Fruit fly (Drosophila melanogaster) whole organism, embryonic: Measurements from ENCODE around the gene CG18577.

Source experiments
- Aef1 ChIP-seq: fragments of 200-800 bp; sonication (Bioruptor generic); IDR thresholded peaks from 3 replicates; pipeline ENCODE4 v1.3.6; 2022; ENCODE audit warnings: missing biosample characterization, missing genetic modification characterization
- C15 ChIP-seq: fragments of 200-800 bp; sonication (Bioruptor generic); IDR thresholded peaks from 3 replicates; pipeline ENCODE4 v1.3.6; 2022; ENCODE audit warnings: missing biosample characterization, missing genetic modification characterization
- CG10366 ChIP-seq: fragments of 200-800 bp; sonication (Bioruptor generic); IDR thresholded peaks from 2 replicates; pipeline ENCODE4 v1.3.6; 2022; ENCODE audit warnings: missing biosample characterization, missing genetic modification characterization
- CG11456 ChIP-seq: fragments of 200-800 bp; sonication (Bioruptor generic); IDR thresholded peaks from 3 replicates; pipeline ENCODE4 v1.3.6; 2022; ENCODE audit warnings: missing biosample characterization, missing genetic modification characterization
- CG11560 ChIP-seq: fragments of 200-800 bp; sonication (Bioruptor generic); IDR thresholded peaks from 3 replicates; pipeline ENCODE4 v1.3.6; 2022; ENCODE audit warnings: missing biosample characterization, missing genetic modification characterization
- CG13123 ChIP-seq: fragments of 200-800 bp; sonication (Bioruptor generic); optimal IDR thresholded peaks from 2 replicates; lab custom pipeline; 2016; ENCODE audit warnings: missing biosample characterization, missing genetic modification characterization
- CG13424 ChIP-seq: fragments of 200-800 bp; sonication (Bioruptor generic); optimal IDR thresholded peaks from 2 replicates; lab custom pipeline; 2019; ENCODE audit warnings: missing biosample characterization, mild to moderate bottlenecking, missing genetic modification characterization, moderate library complexity
- CG14667 ChIP-seq: fragments of 200-800 bp; sonication (Bioruptor generic); IDR thresholded peaks from 2 replicates; pipeline ENCODE4 v1.3.6; 2022; ENCODE audit warnings: missing biosample characterization, missing genetic modification characterization
- CG18619 ChIP-seq: fragments of 200-800 bp; sonication (Bioruptor generic); optimal IDR thresholded peaks from 3 replicates; lab custom pipeline; 2017; ENCODE audit warnings: missing biosample characterization, mild to moderate bottlenecking, missing genetic modification characterization
- CG2875 ChIP-seq: fragments of 200-800 bp; sonication (Bioruptor generic); optimal IDR thresholded peaks from 2 replicates; lab custom pipeline; 2017; ENCODE audit warnings: missing biosample characterization, mild to moderate bottlenecking, missing genetic modification characterization, missing genetic modification reagents
- CG33213 ChIP-seq: fragments of 200-800 bp; sonication (Bioruptor generic); optimal IDR thresholded peaks from 3 replicates; lab custom pipeline; 2016; ENCODE audit warnings: missing biosample characterization, missing genetic modification characterization
- CG3838 ChIP-seq: fragments of 200-800 bp; sonication (Bioruptor generic); optimal IDR thresholded peaks from 3 replicates; lab custom pipeline; 2016; ENCODE audit warnings: missing biosample characterization, missing genetic modification characterization
- CG4854 ChIP-seq: fragments of 200-800 bp; sonication (Bioruptor generic); optimal IDR thresholded peaks from 2 replicates; lab custom pipeline; 2016; ENCODE audit warnings: missing biosample characterization, missing genetic modification characterization, inconsistent platforms
- CG5180 ChIP-seq: fragments of 200-800 bp; sonication (Bioruptor generic); optimal IDR thresholded peaks from 3 replicates; lab custom pipeline; 2017; ENCODE audit warnings: missing biosample characterization, missing genetic modification characterization, mild to moderate bottlenecking, moderate library complexity, missing genetic modification reagents
- CG5953 ChIP-seq: fragments of 200-800 bp; sonication (Bioruptor generic); IDR thresholded peaks from 2 replicates; pipeline ENCODE4 v1.3.6; 2022; ENCODE audit warnings: missing biosample characterization, missing genetic modification characterization
- CG6254 ChIP-seq: fragments of 200-800 bp; sonication (Bioruptor generic); optimal IDR thresholded peaks from 3 replicates; lab custom pipeline; 2017; ENCODE audit warnings: mild to moderate bottlenecking, missing biosample characterization, missing genetic modification reagents, missing genetic modification characterization
- CG8089 ChIP-seq: fragments of 200-800 bp; sonication (Bioruptor generic); optimal IDR thresholded peaks from 3 replicates; lab custom pipeline; 2016; ENCODE audit warnings: missing biosample characterization, missing genetic modification characterization
- Doc3 ChIP-seq: fragments of 200-800 bp; sonication (Bioruptor generic); IDR thresholded peaks from 3 replicates; pipeline ENCODE4 v1.3.6; 2022; ENCODE audit warnings: missing biosample characterization, missing genetic modification characterization; ENCODE audit not compliant: partially characterized antibody
- Dp ChIP-seq: fragments of 200-800 bp; sonication (Bioruptor generic); optimal IDR thresholded peaks from 2 replicates; lab custom pipeline; 2018; ENCODE audit warnings: missing biosample characterization, mild to moderate bottlenecking, missing genetic modification characterization, moderate library complexity
- ERR ChIP-seq: fragments of 200-800 bp; sonication (Bioruptor generic); optimal IDR thresholded peaks from 2 replicates; lab custom pipeline; 2016; ENCODE audit warnings: missing biosample characterization, missing genetic modification characterization
- HHEX ChIP-seq: fragments of 200-800 bp; sonication (Bioruptor generic); optimal IDR thresholded peaks from 3 replicates; lab custom pipeline; 2017; ENCODE audit warnings: missing biosample characterization, mild to moderate bottlenecking, missing genetic modification characterization, missing genetic modification reagents
- Kr ChIP-seq: fragments of 200-800 bp; sonication (Bioruptor generic); optimal IDR thresholded peaks from 2 replicates; lab custom pipeline; 2017; ENCODE audit warnings: missing biosample characterization, mild to moderate bottlenecking, missing genetic modification characterization
- Lim3 ChIP-seq: fragments of 200-800 bp; sonication (Bioruptor generic); IDR thresholded peaks from 2 replicates; pipeline ENCODE4 v1.3.6; 2022; ENCODE audit warnings: missing biosample characterization, missing genetic modification characterization
- Myb ChIP-seq: fragments of 200-800 bp; sonication (Bioruptor generic); optimal IDR thresholded peaks from 2 replicates; lab custom pipeline; 2016; ENCODE audit warnings: missing biosample characterization, missing genetic modification characterization
- NFAT ChIP-seq: fragments of 200-800 bp; sonication (Bioruptor generic); IDR thresholded peaks from 2 replicates; pipeline ENCODE4 v1.3.6; 2022; ENCODE audit warnings: missing biosample characterization, missing genetic modification characterization
- Rx ChIP-seq: fragments of 200-800 bp; sonication (Bioruptor generic); IDR thresholded peaks from 2 replicates; pipeline ENCODE4 v1.3.6; 2022; ENCODE audit warnings: missing biosample characterization, missing genetic modification characterization
- Taf1 ChIP-seq: fragments of 200-800 bp; sonication (Bioruptor generic); IDR thresholded peaks from 2 replicates; pipeline ENCODE4 v1.3.6; 2022; ENCODE audit warnings: missing biosample characterization, missing genetic modification characterization
- Usf ChIP-seq: fragments of 200-800 bp; sonication (Bioruptor generic); optimal IDR thresholded peaks from 2 replicates; lab custom pipeline; 2017; ENCODE audit warnings: missing genotype, missing biosample characterization, missing genetic modification characterization
- ac ChIP-seq: fragments of 200-800 bp; sonication (Bioruptor generic); optimal IDR thresholded peaks from 3 replicates; lab custom pipeline; 2017; ENCODE audit warnings: missing biosample characterization, mild to moderate bottlenecking, missing genetic modification characterization
- ato ChIP-seq: fragments of 200-800 bp; sonication (Bioruptor generic); IDR thresholded peaks from 2 replicates; pipeline ENCODE4 v1.3.6; 2022; ENCODE audit warnings: missing biosample characterization, missing genetic modification characterization; ENCODE audit not compliant: partially characterized antibody
- bsh ChIP-seq, 2 experiments: fragments of 200-800 bp; sonication (Bioruptor generic); optimal IDR thresholded peaks; 2 replicates each; lab custom pipeline; 2017 to 2018; ENCODE audit warnings: mild to moderate bottlenecking in 2 of 2, missing biosample characterization in 2 of 2, missing genetic modification characterization in 2 of 2, moderate library complexity in 1 of 2
- btn ChIP-seq: fragments of 200-800 bp; sonication (Bioruptor generic); optimal IDR thresholded peaks from 2 replicates; lab custom pipeline; 2016; ENCODE audit warnings: missing biosample characterization, missing genetic modification characterization
- corto ChIP-seq: fragments of 200-800 bp; sonication (Bioruptor generic); optimal IDR thresholded peaks from 2 replicates; lab custom pipeline; 2016; ENCODE audit warnings: missing biosample characterization, mild to moderate bottlenecking, missing genetic modification characterization, moderate library complexity
- dpn ChIP-seq, 2 experiments: fragments of 200-800 bp; sonication (Bioruptor generic); optimal IDR thresholded peaks; 3 replicates each; lab custom pipeline; 2016; ENCODE audit warnings: missing biosample characterization in 2 of 2, missing genetic modification characterization in 2 of 2
- en ChIP-seq: fragments of 200-800 bp; sonication (Bioruptor generic); optimal IDR thresholded peaks from 2 replicates; lab custom pipeline; 2016; ENCODE audit warnings: missing biosample characterization, missing genetic modification characterization
- gce ChIP-seq: fragments of 200-800 bp; sonication (Bioruptor generic); IDR thresholded peaks from 3 replicates; pipeline ENCODE4 v1.3.6; 2022; ENCODE audit warnings: missing biosample characterization, missing genetic modification characterization
- grn ChIP-seq: fragments of 200-800 bp; sonication (Bioruptor generic); optimal IDR thresholded peaks from 3 replicates; lab custom pipeline; 2017; ENCODE audit warnings: missing biosample characterization, missing genetic modification characterization
- insv ChIP-seq, 2 experiments: fragments of 200-800 bp; sonication (Bioruptor generic); optimal IDR thresholded peaks; 3 replicates each; lab custom pipeline; 2016 to 2018; ENCODE audit warnings: missing biosample characterization in 2 of 2, missing genetic modification characterization in 2 of 2
- kay ChIP-seq: fragments of 200-800 bp; sonication (Bioruptor generic); optimal IDR thresholded peaks from 2 replicates; lab custom pipeline; 2016; ENCODE audit warnings: missing biosample characterization, missing genetic modification characterization
- lab ChIP-seq: fragments of 200-800 bp; sonication (Bioruptor generic); optimal IDR thresholded peaks from 3 replicates; lab custom pipeline; 2017; ENCODE audit warnings: missing biosample characterization, missing genetic modification characterization, mild to moderate bottlenecking, moderate library complexity, missing genetic modification reagents
- lbe ChIP-seq: fragments of 200-800 bp; sonication (Bioruptor generic); optimal IDR thresholded peaks from 2 replicates; lab custom pipeline; 2016; ENCODE audit warnings: missing biosample characterization, mild to moderate bottlenecking, missing genetic modification characterization
- lola ChIP-seq, 3 experiments: fragments of >200 bp in 2 of 3; fragments of 200-800 bp in 1 of 3; sonication (Bioruptor generic) in 1 of 3; optimal IDR thresholded peaks; 2 replicates each; lab custom pipeline; 2017 to 2019; ENCODE audit warnings: missing biosample characterization in 3 of 3, missing genetic modification characterization in 3 of 3, mild to moderate bottlenecking in 1 of 3, moderate library complexity in 1 of 3
- pzg ChIP-seq: fragments of 200-800 bp; sonication (Bioruptor generic); optimal IDR thresholded peaks from 3 replicates; lab custom pipeline; 2018; ENCODE audit warnings: missing biosample characterization, mild to moderate bottlenecking, missing genetic modification characterization, moderate library complexity
- rib ChIP-seq: fragments of 200-800 bp; sonication (Bioruptor generic); IDR thresholded peaks from 2 replicates; pipeline ENCODE4 v1.3.6; 2022; ENCODE audit warnings: missing biosample characterization, missing genetic modification characterization
- row ChIP-seq: fragments of 200-800 bp; sonication (Bioruptor generic); IDR thresholded peaks from 3 replicates; pipeline ENCODE4 v1.3.6; 2022; ENCODE audit warnings: missing biosample characterization, missing genetic modification characterization
- sens-2 ChIP-seq: fragments of 200-800 bp; sonication (Bioruptor generic); IDR thresholded peaks from 2 replicates; pipeline ENCODE4 v1.3.6; 2022; ENCODE audit warnings: missing biosample characterization, missing genetic modification characterization
- sisA ChIP-seq: fragments of 200-800 bp; sonication (Bioruptor generic); IDR thresholded peaks from 2 replicates; pipeline ENCODE4 v1.3.6; 2022; ENCODE audit warnings: missing biosample characterization, missing genetic modification characterization
- slp2 ChIP-seq: fragments of 200-800 bp; sonication (Bioruptor generic); optimal IDR thresholded peaks from 2 replicates; lab custom pipeline; 2016; ENCODE audit warnings: missing biosample characterization, missing genetic modification characterization
- tup ChIP-seq: fragments of 200-800 bp; sonication (Bioruptor generic); optimal IDR thresholded peaks from 2 replicates; lab custom pipeline; 2016; ENCODE audit warnings: missing biosample characterization, mild to moderate bottlenecking, missing genetic modification characterization, moderate library complexity

Gene CG18577

dm6 chr3R:11221437-11222230 is 25.7 kb downstream of the CG18577 start, which contains the start of the genes CG6693 and RpL3 (continued):
- TF ChIP-seq CG8089 (GFP tag; lab: Kevin White, UChicago): peak; percentile 65
- peak; percentile 37 for TF ChIP-seq slp2 (GFP tag; lab: Kevin White, UChicago)
- peak; percentile 27; the same call in 1 of the 2 replicates for TF ChIP-seq CG10366 (GFP tag; lab: Robert Waterston, UW)
- peak in 1 of 2 experiments; percentile 67 for TF ChIP-seq insv (GFP tag; optimal IDR thresholded peaks at IDR 0.05; lab: Kevin White, UChicago)
- peak; percentile 49 for TF ChIP-seq CG13123 (GFP tag; lab: Kevin White, UChicago)
- peak; percentile 88 for TF ChIP-seq NFAT (GFP tag; lab: Robert Waterston, UW)
- no peak for TF ChIP-seq Usf
- peak; percentile 99 for TF ChIP-seq pzg (GFP tag; lab: Kevin White, UChicago)
- TF ChIP-seq CG33213 (GFP tag; lab: Kevin White, UChicago): peak; percentile 87
- peak; percentile 92 for TF ChIP-seq lab (GFP tag; lab: Kevin White, UChicago)
- TF ChIP-seq Dp: peak; percentile 79
- TF ChIP-seq sisA (GFP tag; lab: Robert Waterston, UW): no peak
- TF ChIP-seq CG5953: peak; percentile 76
- TF ChIP-seq lbe (GFP tag; lab: Kevin White, UChicago): peak; percentile 74
- TF ChIP-seq CG2875 (GFP tag; lab: Kevin White, UChicago): peak; percentile 87
- peak; percentile 65 for TF ChIP-seq grn (GFP tag; lab: Kevin White, UChicago)
- no peak for TF ChIP-seq corto
- peak; percentile 76 for TF ChIP-seq CG4854 (GFP tag; lab: Kevin White, UChicago)
- TF ChIP-seq C15 (GFP tag; lab: Robert Waterston, UW): peak; percentile 47; the same call in 1 of the 3 replicates
- peak; percentile 71 for TF ChIP-seq rib
- TF ChIP-seq bsh (GFP tag; optimal IDR thresholded peaks at IDR 0.05; lab: Kevin White, UChicago): peak; percentile 63 to 66
- TF ChIP-seq gce: peak; percentile 84
- TF ChIP-seq CG3838 (GFP tag; lab: Kevin White, UChicago): peak; percentile 25
- TF ChIP-seq row: peak; percentile 36
- peak; percentile 57 for TF ChIP-seq ato (GFP tag; lab: Robert Waterston, UW)
- TF ChIP-seq Rx (GFP tag; lab: Robert Waterston, UW): peak; percentile 36; the same call in 1 of the 2 replicates
- TF ChIP-seq CG13424 (tag; lab: Kevin White, UChicago): peak; percentile 49
- TF ChIP-seq CG14667 (GFP tag; lab: Robert Waterston, UW): no peak
- no peak for TF ChIP-seq Doc3 (GFP tag; lab: Robert Waterston, UW)
- no peak; the same call in 2 of the 3 replicates for TF ChIP-seq CG11560 (tag; lab: Robert Waterston, UW)
- TF ChIP-seq CG11456: peak; percentile 84
- no peak for TF ChIP-seq lola (GFP tag; optimal IDR thresholded peaks at IDR 0.05; lab: Kevin White, UChicago)
- TF ChIP-seq Lim3 (GFP tag; lab: Robert Waterston, UW): no peak
- TF ChIP-seq dpn (GFP tag; optimal IDR thresholded peaks at IDR 0.05; lab: Kevin White, UChicago): peak; percentile 32 to 63
- TF ChIP-seq Kr (GFP tag; lab: Kevin White, UChicago): no peak
- TF ChIP-seq CG6254: peak; percentile 45
- TF ChIP-seq ERR: peak; percentile 47
- peak; percentile 14 for TF ChIP-seq kay (GFP tag; lab: Kevin White, UChicago)
- peak; percentile 71 for TF ChIP-seq sens-2 (GFP tag; lab: Robert Waterston, UW)
- TF ChIP-seq HHEX (GFP tag; lab: Kevin White, UChicago): peak; percentile 87
- TF ChIP-seq Taf1 (GFP tag; lab: Robert Waterston, UW): peak; percentile 37
- TF ChIP-seq Aef1 (GFP tag; lab: Robert Waterston, UW): no peak; the same call in 2 of the 3 replicates
- TF ChIP-seq ac (GFP tag; lab: Kevin White, UChicago): peak; percentile 66
- TF ChIP-seq en (GFP tag; lab: Kevin White, UChicago): no peak
- peak; percentile 80 for TF ChIP-seq CG18619 (GFP tag; lab: Kevin White, UChicago)
- no peak for TF ChIP-seq tup (GFP tag; lab: Kevin White, UChicago)
- peak; percentile 48 for TF ChIP-seq Myb (GFP tag; lab: Kevin White, UChicago)
- TF ChIP-seq btn (GFP tag; lab: Kevin White, UChicago): peak; percentile 47
- peak; percentile 59 for TF ChIP-seq CG5180 (GFP tag; lab: Kevin White, UChicago)
